Worm (Caenorhabditis elegans) whole organism, L4 larva: ENCODE results near the gene sri-28.
"Not testable (repeated sequence)": the region's sequence is repeated elsewhere in the genome, so short reads cannot be mapped to it uniquely, and the experiment has no call there.

Source experiments
- D1046.2 ChIP-seq: fragments of 200-800 bp; sonication (Bioruptor generic); IDR thresholded peaks from 2 replicates; pipeline ENCODE4 v1.3.6; 2022; ENCODE audit warnings: missing genetic modification characterization, missing compliant biosample characterization
- T26A8.4 ChIP-seq: fragments of 200-800 bp; sonication (Bioruptor generic); IDR thresholded peaks from 2 replicates; pipeline ENCODE4 v1.3.6; 2022; ENCODE audit warnings: missing genetic modification characterization, missing compliant biosample characterization
- ZK337.2 ChIP-seq: fragments of 200-800 bp; sonication (Bioruptor generic); IDR thresholded peaks from 2 replicates; pipeline ENCODE4 v1.3.6; 2022; ENCODE audit warnings: missing genetic modification reagents, missing genetic modification characterization, missing compliant biosample characterization
- ZK546.5 ChIP-seq, 2 experiments: sonication (generic microtip); optimal IDR thresholded peaks; 2 replicates each; lab custom pipeline; 2017; ENCODE audit warnings: missing biosample characterization in 2 of 2, missing genetic modification characterization in 2 of 2
- aha-1 ChIP-seq: fragments of 150-350 bp; peaks from one replicate; lab custom pipeline; 2014; ENCODE audit warnings: missing biosample characterization, missing genetic modification characterization
- aly-2 ChIP-seq: sonication (generic microtip); optimal IDR thresholded peaks from 2 replicates; lab custom pipeline; 2018; ENCODE audit warnings: missing biosample characterization, missing genetic modification characterization
- ceh-20 ChIP-seq: fragments of 200-800 bp; sonication (Bioruptor generic); IDR thresholded peaks from 2 replicates; pipeline ENCODE4 v1.3.6; 2022; ENCODE audit warnings: missing genetic modification reagents, missing genetic modification characterization, missing compliant biosample characterization
- ceh-28 ChIP-seq: fragments of 150-350 bp; optimal IDR thresholded peaks from 2 replicates; lab custom pipeline; 2014; ENCODE audit warnings: missing biosample characterization, missing genetic modification reagents, missing genetic modification characterization
- ceh-44 ChIP-seq: fragments of 200-800 bp; sonication (Bioruptor generic); IDR thresholded peaks from 2 replicates; pipeline ENCODE4 v1.3.6; 2022; ENCODE audit warnings: missing genetic modification reagents, missing genetic modification characterization, missing compliant biosample characterization
- ceh-62 ChIP-seq: sonication (generic microtip); optimal IDR thresholded peaks from 2 replicates; lab custom pipeline; 2017; ENCODE audit warnings: missing biosample characterization, missing genetic modification characterization
- daf-16 ChIP-seq, 3 experiments: sonication (generic microtip); optimal IDR thresholded peaks; 2 replicates each; lab custom pipeline; 2016 to 2017; ENCODE audit warnings: missing genetic modification characterization in 3 of 3, missing genetic modification reagents in 3 of 3, mild to moderate bottlenecking in 2 of 3, missing compliant biosample characterization in 2 of 3, missing biosample characterization in 1 of 3, moderate library complexity in 1 of 3
- dmd-6 ChIP-seq: fragments of 200-800 bp; sonication (Bioruptor generic); IDR thresholded peaks from 2 replicates; pipeline ENCODE4 v1.3.6; 2022; ENCODE audit warnings: missing genetic modification reagents, missing genetic modification characterization, missing compliant biosample characterization
- dpl-1 ChIP-seq: fragments of 150-350 bp; optimal IDR thresholded peaks from 2 replicates; lab custom pipeline; 2014; ENCODE audit warnings: missing biosample characterization, missing genetic modification reagents, missing genetic modification characterization
- fkh-10 ChIP-seq: fragments of 150-350 bp; optimal IDR thresholded peaks from 2 replicates; lab custom pipeline; 2014; ENCODE audit warnings: missing biosample characterization, missing genetic modification reagents, missing genetic modification characterization
- lin-1 ChIP-seq: fragments of 200-800 bp; sonication (Bioruptor generic); IDR thresholded peaks from 2 replicates; pipeline ENCODE4 v1.3.6; 2022; ENCODE audit warnings: missing genetic modification reagents, missing genetic modification characterization, missing compliant biosample characterization
- lin-38 ChIP-seq: fragments of 200-800 bp; sonication (Bioruptor generic); IDR thresholded peaks from 2 replicates; pipeline ENCODE4 v1.3.6; 2022; ENCODE audit warnings: missing genetic modification reagents, missing genetic modification characterization, missing compliant biosample characterization
- lin-39 ChIP-seq: fragments of 150-350 bp; optimal IDR thresholded peaks from 2 replicates; lab custom pipeline; 2014; ENCODE audit warnings: missing biosample characterization, missing genetic modification reagents, missing genetic modification characterization
- mdl-1 ChIP-seq, 2 experiments: fragments of 150-350 bp in 1 of 2; sonication (generic microtip) in 1 of 2; optimal IDR thresholded peaks; 2 replicates each; lab custom pipeline; 2014 to 2017; ENCODE audit warnings: missing biosample characterization in 2 of 2, missing genetic modification characterization in 2 of 2
- mdt-29 ChIP-seq: fragments of 200-800 bp; sonication (Bioruptor generic); IDR thresholded peaks from 2 replicates; pipeline ENCODE4 v1.3.6; 2022; ENCODE audit warnings: missing genetic modification reagents, missing genetic modification characterization, missing compliant biosample characterization
- nhr-102 ChIP-seq: sonication (generic microtip); optimal IDR thresholded peaks from 2 replicates; lab custom pipeline; 2016; ENCODE audit warnings: mild to moderate bottlenecking, missing genetic modification characterization, moderate library complexity, missing compliant biosample characterization
- nhr-11 ChIP-seq: fragments of 150-350 bp; optimal IDR thresholded peaks from 2 replicates; lab custom pipeline; 2014; ENCODE audit warnings: missing biosample characterization, missing genetic modification characterization
- nhr-237 ChIP-seq: sonication (generic microtip); optimal IDR thresholded peaks from 2 replicates; lab custom pipeline; 2017; ENCODE audit warnings: missing biosample characterization, missing genetic modification characterization
- nhr-28 ChIP-seq: fragments of 150-350 bp; optimal IDR thresholded peaks from 2 replicates; lab custom pipeline; 2014; ENCODE audit warnings: missing biosample characterization, missing genetic modification characterization
- nhr-48 ChIP-seq: sonication (generic microtip); optimal IDR thresholded peaks from 2 replicates; lab custom pipeline; 2016; ENCODE audit warnings: mild to moderate bottlenecking, missing genetic modification characterization, missing compliant biosample characterization
- nhr-6 ChIP-seq: fragments of 150-350 bp; optimal IDR thresholded peaks from 2 replicates; lab custom pipeline; 2014; ENCODE audit warnings: missing biosample characterization, missing genetic modification characterization
- nhr-76 ChIP-seq: fragments of 150-350 bp; optimal IDR thresholded peaks from 2 replicates; lab custom pipeline; 2014; ENCODE audit warnings: missing biosample characterization, missing genetic modification characterization
- nhr-77 ChIP-seq: fragments of 150-350 bp; optimal IDR thresholded peaks from 2 replicates; lab custom pipeline; 2014; ENCODE audit warnings: missing biosample characterization, missing genetic modification characterization
- pha-4 ChIP-seq, 2 experiments: fragments of 150-350 bp in 1 of 2; fragments of 200-800 bp in 1 of 2; sonication (Bioruptor generic) in 1 of 2; IDR thresholded peaks in 1 of 2; optimal IDR thresholded peaks in 1 of 2; 2 replicates each; pipeline versions ENCODE4 v1.3.6 to Lab custom; 2014 to 2022; ENCODE audit warnings: missing genetic modification characterization in 2 of 2, missing genetic modification reagents in 2 of 2, missing biosample characterization in 1 of 2, missing compliant biosample characterization in 1 of 2
- php-3 ChIP-seq: fragments of 200-800 bp; sonication (Bioruptor generic); IDR thresholded peaks from 2 replicates; pipeline ENCODE4 v1.3.6; 2022; ENCODE audit warnings: missing genetic modification reagents, missing genetic modification characterization, missing compliant biosample characterization
- rbr-2 ChIP-seq: sonication (generic microtip); optimal IDR thresholded peaks from 2 replicates; lab custom pipeline; 2016; ENCODE audit warnings: missing genotype, missing genetic modification characterization, missing compliant biosample characterization
- sdz-12 ChIP-seq: fragments of 200-800 bp; sonication (Bioruptor generic); optimal IDR thresholded peaks from 2 replicates; lab custom pipeline; 2018; ENCODE audit warnings: mild to moderate bottlenecking, missing genetic modification characterization, missing compliant biosample characterization
- set-16 ChIP-seq: fragments of 200-800 bp; sonication (Bioruptor generic); IDR thresholded peaks from 2 replicates; pipeline ENCODE4 v1.3.6; 2022; ENCODE audit warnings: missing genetic modification reagents, missing genetic modification characterization, missing compliant biosample characterization
- snpc-4 ChIP-seq: fragments of 150-350 bp; optimal IDR thresholded peaks from 2 replicates; lab custom pipeline; 2014; ENCODE audit warnings: missing biosample characterization, missing genetic modification characterization
- tra-1 ChIP-seq: fragments of 200-800 bp; sonication (Bioruptor generic); IDR thresholded peaks from 2 replicates; pipeline ENCODE4 v1.3.6; 2022; ENCODE audit warnings: missing genetic modification reagents, missing genetic modification characterization, missing compliant biosample characterization
- unc-130 ChIP-seq: sonication (generic microtip); optimal IDR thresholded peaks from 2 replicates; lab custom pipeline; 2016; ENCODE audit warnings: missing genetic modification reagents, missing genetic modification characterization, missing compliant biosample characterization
- vab-7 ChIP-seq: fragments of 200-800 bp; sonication (Bioruptor generic); IDR thresholded peaks from 2 replicates; pipeline ENCODE4 v1.3.6; 2022; ENCODE audit warnings: missing genetic modification reagents, missing genetic modification characterization, missing compliant biosample characterization
- zfp-3 ChIP-seq: fragments of 200-800 bp; sonication (Bioruptor generic); conservative IDR thresholded peaks from 2 replicates; pipeline ENCODE4 v1.3.6; 2022; ENCODE audit warnings: missing genetic modification reagents, missing genetic modification characterization, missing compliant biosample characterization

Gene sri-28

ce11 chrII:3032480-3032879 is 16.0 kb upstream of the sri-28 start, which contains the start of gene B0454.6:
TSS of gene B0454.6 (plus strand) at chrII:3032780.
- TF ChIP-seq pha-4 (GFP tag; IDR thresholded peaks at IDR 0.05; lab: Robert Waterston, UW); pha-4 (tag; optimal IDR thresholded peaks at IDR 0.05; lab: Kevin White, UChicago); unc-130; nhr-28 (tag; lab: Kevin White, UChicago): not testable (repeated sequence)

DNA sequence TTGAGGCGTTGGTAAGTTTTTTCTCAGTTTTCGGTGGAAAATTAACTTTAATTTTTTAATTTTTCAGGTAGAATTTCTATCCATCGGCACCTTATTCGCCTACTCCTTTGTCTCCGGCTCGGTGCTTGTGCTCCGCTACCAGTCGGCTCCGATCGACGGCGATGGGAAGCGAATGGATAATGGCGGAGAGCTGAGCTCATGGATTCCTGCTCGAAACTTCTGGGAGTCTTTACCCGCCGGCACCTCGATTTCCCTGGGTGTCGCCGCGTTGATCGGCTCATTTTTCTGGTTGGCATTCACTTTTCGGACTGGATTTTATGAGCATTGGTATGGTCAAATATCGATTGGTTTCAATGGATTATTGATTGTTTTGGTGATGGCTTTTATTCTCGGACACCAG is 13.6 kb upstream of the sri-28 start:
- TF ChIP-seq daf-16 (GFP tag; optimal IDR thresholded peaks at IDR 0.05; lab: Kevin White, UChicago) = no peak
- TF ChIP-seq daf-16 (tag; optimal IDR thresholded peaks at IDR 0.05; lab: Kevin White, UChicago) = no peak
- no peak for TF ChIP-seq lin-39 (tag; lab: Kevin White, UChicago)
- TF ChIP-seq dmd-6 (GFP tag; lab: Robert Waterston, UW) = no peak
- TF ChIP-seq php-3 (GFP tag; lab: Robert Waterston, UW) = no peak
- TF ChIP-seq nhr-48 (tag; lab: Kevin White, UChicago) = no peak
- TF ChIP-seq ceh-28 (tag; lab: Kevin White, UChicago) = peak; percentile 55
- TF ChIP-seq mdt-29 (GFP tag; lab: Robert Waterston, UW) = no peak
- TF ChIP-seq set-16 (GFP tag; lab: Robert Waterston, UW) = peak; percentile 75
- no peak for TF ChIP-seq dpl-1 (GFP tag; lab: Kevin White, UChicago)

DNA sequence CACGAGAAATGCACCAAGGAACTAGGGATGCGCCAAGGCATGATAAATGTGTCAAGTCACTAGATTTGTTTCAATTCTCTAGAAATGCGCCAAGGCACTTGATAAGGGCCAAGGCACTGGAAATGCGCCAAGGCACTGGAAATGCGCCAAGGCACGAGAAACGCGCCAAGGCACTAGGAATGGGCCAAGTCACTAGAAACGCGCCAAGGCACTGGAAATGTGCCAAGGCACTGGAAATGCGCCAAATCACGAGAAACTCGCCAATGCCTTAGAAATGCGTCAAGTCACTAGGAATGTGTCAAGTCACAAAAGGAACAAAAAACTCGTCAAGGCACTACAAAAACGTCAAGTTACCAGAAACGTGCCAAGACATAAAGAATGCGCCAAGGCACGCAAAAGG is 12.1 kb upstream of the sri-28 start:
- TF ChIP-seq nhr-76 (tag; lab: Kevin White, UChicago) (no peak), ZK546.5 (tag; optimal IDR thresholded peaks at IDR 0.05; lab: Kevin White, UChicago) (no peak), zfp-3 (no peak), nhr-11 (no peak), unc-130 (no peak), aly-2 (tag; lab: Kevin White, UChicago) (no peak), nhr-237 (tag; lab: Kevin White, UChicago) (no peak), D1046.2 (GFP tag; lab: Robert Waterston, UW) (no peak), rbr-2 (tag; lab: Kevin White, UChicago) (no peak), ZK337.2 (GFP tag; lab: Robert Waterston, UW) (0 out of 2 replicates have a peak, but pooled peaks have one; percentile 10), nhr-102 (tag; lab: Kevin White, UChicago) (no peak), mdl-1 (tag; optimal IDR thresholded peaks at IDR 0.05; lab: Kevin White, UChicago) (no peak), nhr-6 (tag; lab: Kevin White, UChicago) (no peak), nhr-77 (no peak), T26A8.4 (no peak), daf-16 (GFP tag; optimal IDR thresholded peaks at IDR 0.05; lab: Kevin White, UChicago) (no peak), daf-16 (tag; optimal IDR thresholded peaks at IDR 0.05; lab: Kevin White, UChicago) (no peak), ceh-44 (GFP tag; lab: Robert Waterston, UW) (no peak), snpc-4 (tag; lab: Kevin White, UChicago) (no peak), lin-38 (GFP tag; lab: Robert Waterston, UW) (peak; percentile 45), sdz-12 (no peak), aha-1 (tag; lab: Kevin White, UChicago) (peak; percentile 81), tra-1 (GFP tag; lab: Robert Waterston, UW) (0 out of 2 replicates have a peak, but pooled peaks have one; percentile 16), ceh-20 (GFP tag; lab: Robert Waterston, UW) (peak; percentile 23; the same call in 1 of the 2 replicates), ceh-62 (tag; lab: Kevin White, UChicago) (no peak), vab-7 (GFP tag; lab: Robert Waterston, UW) (no peak), fkh-10 (GFP tag; lab: Kevin White, UChicago) (no peak), lin-1 (GFP tag; lab: Robert Waterston, UW) (no peak)
